Worm (Caenorhabditis elegans) whole organism, L1 larva: Measurements from ENCODE around the gene M03F8.5.

Source experiments
- C16A3.4 ChIP-seq: fragments of 150-350 bp; optimal IDR thresholded peaks from 2 replicates; lab custom pipeline; 2014; ENCODE audit warnings: missing biosample characterization, missing genetic modification characterization
- alr-1 ChIP-seq: fragments of 200-800 bp; sonication (Bioruptor generic); optimal IDR thresholded peaks from 2 replicates; lab custom pipeline; 2018; ENCODE audit warnings: borderline replicate concordance, mild to moderate bottlenecking, missing genetic modification characterization, missing compliant biosample characterization
- ama-1 ChIP-seq: fragments of 150-350 bp; optimal IDR thresholded peaks from 2 replicates; lab custom pipeline; 2014
- blmp-1 ChIP-seq: fragments of 150-350 bp; optimal IDR thresholded peaks from 2 replicates; lab custom pipeline; 2014; ENCODE audit warnings: missing biosample characterization, missing genetic modification characterization
- ceh-88 ChIP-seq: fragments of 200-800 bp; sonication (Bioruptor generic); IDR thresholded peaks from 2 replicates; pipeline ENCODE4 v1.3.6; 2022; ENCODE audit warnings: missing genetic modification characterization, missing compliant biosample characterization
- ceh-90 ChIP-seq: sonication (generic microtip); optimal IDR thresholded peaks from 2 replicates; lab custom pipeline; 2016; ENCODE audit warnings: missing genetic modification characterization, missing compliant biosample characterization
- ces-1 ChIP-seq: fragments of 150-350 bp; optimal IDR thresholded peaks from 2 replicates; lab custom pipeline; 2014; ENCODE audit warnings: missing biosample characterization, missing genetic modification reagents, missing genetic modification characterization
- dpl-1 ChIP-seq, 3 experiments: fragments of 150-350 bp in 2 of 3; sonication (generic microtip) in 1 of 3; optimal IDR thresholded peaks; 2 replicates each; lab custom pipeline; 2014 to 2017; ENCODE audit warnings: missing biosample characterization in 3 of 3, missing genetic modification characterization in 3 of 3, missing genetic modification reagents in 3 of 3
- dsc-1 ChIP-seq: sonication (generic microtip); optimal IDR thresholded peaks from 2 replicates; lab custom pipeline; 2016; ENCODE audit warnings: mild to moderate bottlenecking, missing genetic modification characterization, missing compliant biosample characterization
- efl-1 ChIP-seq, 4 experiments: fragments of 150-350 bp; optimal IDR thresholded peaks in 3 of 4; peaks in 1 of 4; 1 replicate in 1 of 4; 2 replicates in 3 of 4; lab custom pipeline; 2014; ENCODE audit warnings: missing biosample characterization in 2 of 4, missing genetic modification characterization in 2 of 4, missing genetic modification reagents in 2 of 4
- efl-3 ChIP-seq: fragments of 200-800 bp; sonication (Bioruptor generic); optimal IDR thresholded peaks from 2 replicates; lab custom pipeline; 2018; ENCODE audit warnings: mild to moderate bottlenecking, missing genetic modification characterization, missing compliant biosample characterization
- egl-13 ChIP-seq: sonication (generic microtip); optimal IDR thresholded peaks from 2 replicates; lab custom pipeline; 2016; ENCODE audit warnings: missing genotype, missing genetic modification reagents, missing genetic modification characterization, missing compliant biosample characterization
- elt-2 ChIP-seq: sonication (generic microtip); optimal IDR thresholded peaks from 2 replicates; lab custom pipeline; 2016; ENCODE audit warnings: missing genetic modification characterization, mild to moderate bottlenecking, inconsistent platforms, missing compliant biosample characterization, missing genetic modification reagents
- elt-3 ChIP-seq, 6 experiments: fragments of 150-350 bp in 1 of 6; sonication (generic microtip); optimal IDR thresholded peaks; 2 replicates each; lab custom pipeline; 2017 to 2018; ENCODE audit warnings: missing biosample characterization in 6 of 6, missing genetic modification characterization in 6 of 6, inconsistent platforms in 1 of 6
- fkh-8 ChIP-seq: sonication (generic microtip); optimal IDR thresholded peaks from 2 replicates; lab custom pipeline; 2016; ENCODE audit warnings: mild to moderate bottlenecking, missing genetic modification characterization, missing compliant biosample characterization
- lin-13 ChIP-seq: fragments of 150-350 bp; optimal IDR thresholded peaks from 2 replicates; lab custom pipeline; 2014; ENCODE audit warnings: missing biosample characterization, missing genetic modification reagents, missing genetic modification characterization
- lin-15B ChIP-seq: fragments of 150-350 bp; sonication (generic microtip); optimal IDR thresholded peaks from 3 replicates; lab custom pipeline; 2014; ENCODE audit warnings: missing biosample characterization, missing genetic modification characterization
- mab-9 ChIP-seq: fragments of 200-800 bp; sonication (Bioruptor generic); IDR thresholded peaks from 2 replicates; pipeline ENCODE4 v1.3.6; 2022; ENCODE audit warnings: missing genetic modification reagents, missing genetic modification characterization, missing compliant biosample characterization
- mdl-1 ChIP-seq, 2 experiments: fragments of 150-350 bp; optimal IDR thresholded peaks; 2 replicates each; lab custom pipeline; 2014 to 2017; ENCODE audit warnings: missing biosample characterization in 2 of 2, missing genetic modification characterization in 2 of 2, inconsistent platforms in 1 of 2
- nhr-11 ChIP-seq: fragments of 150-350 bp; optimal IDR thresholded peaks from 2 replicates; lab custom pipeline; 2014; ENCODE audit warnings: missing biosample characterization, missing genetic modification characterization
- nhr-20 ChIP-seq: sonication (generic microtip); optimal IDR thresholded peaks from 2 replicates; lab custom pipeline; 2016; ENCODE audit warnings: mild to moderate bottlenecking, missing genetic modification characterization, missing compliant biosample characterization
- nhr-28 ChIP-seq: fragments of 150-350 bp; optimal IDR thresholded peaks from 2 replicates; lab custom pipeline; 2014; ENCODE audit warnings: missing biosample characterization, missing genetic modification characterization
- nhr-47 ChIP-seq: sonication (generic microtip); optimal IDR thresholded peaks from 2 replicates; lab custom pipeline; 2016; ENCODE audit warnings: mild to moderate bottlenecking, missing genetic modification characterization, moderate library complexity, missing compliant biosample characterization
- nhr-71 ChIP-seq: sonication (generic microtip); optimal IDR thresholded peaks from 2 replicates; lab custom pipeline; 2016; ENCODE audit warnings: mild to moderate bottlenecking, missing genetic modification characterization, moderate library complexity, missing compliant biosample characterization
- pag-3 ChIP-seq: sonication (generic microtip); optimal IDR thresholded peaks from 2 replicates; lab custom pipeline; 2017; ENCODE audit warnings: missing genetic modification characterization, mild to moderate bottlenecking, missing compliant biosample characterization, antibody characterized with exemption, borderline replicate concordance; ENCODE audit not compliant: insufficient read depth
- pax-3 ChIP-seq: fragments of 200-800 bp; sonication (Bioruptor generic); optimal IDR thresholded peaks from 2 replicates; lab custom pipeline; 2018; ENCODE audit warnings: mild to moderate bottlenecking, missing genetic modification characterization, moderate library complexity, missing compliant biosample characterization
- pqm-1 ChIP-seq: sonication (generic microtip); optimal IDR thresholded peaks from 3 replicates; lab custom pipeline; 2017; ENCODE audit warnings: missing biosample characterization, missing genetic modification characterization
- rnt-1 ChIP-seq: sonication (generic microtip); optimal IDR thresholded peaks from 2 replicates; lab custom pipeline; 2016; ENCODE audit warnings: mild to moderate bottlenecking, missing genetic modification characterization, moderate library complexity, missing compliant biosample characterization
- skn-1 ChIP-seq: fragments of 150-350 bp; optimal IDR thresholded peaks from 2 replicates; lab custom pipeline; 2014; ENCODE audit warnings: missing biosample characterization, missing genetic modification characterization
- swsn-7 ChIP-seq: sonication (generic microtip); optimal IDR thresholded peaks from 2 replicates; lab custom pipeline; 2016; ENCODE audit warnings: missing genetic modification characterization, missing compliant biosample characterization
- tbx-2 ChIP-seq: sonication (generic microtip); optimal IDR thresholded peaks from 2 replicates; lab custom pipeline; 2016; ENCODE audit warnings: missing genetic modification characterization, missing compliant biosample characterization
- unc-62 ChIP-seq: fragments of 150-350 bp; optimal IDR thresholded peaks from 2 replicates; lab custom pipeline; 2014; ENCODE audit warnings: missing biosample characterization, missing genetic modification reagents, missing genetic modification characterization
- unc-86 ChIP-seq: sonication (generic microtip); optimal IDR thresholded peaks from 2 replicates; lab custom pipeline; 2016; ENCODE audit warnings: missing genetic modification characterization, missing compliant biosample characterization
- zip-4 ChIP-seq: fragments of 200-800 bp; sonication (Bioruptor generic); optimal IDR thresholded peaks from 2 replicates; lab custom pipeline; 2018; ENCODE audit warnings: mild to moderate bottlenecking, missing genetic modification characterization, moderate library complexity, missing compliant biosample characterization
- ztf-11 ChIP-seq, 2 experiments: sonication (generic microtip); optimal IDR thresholded peaks; 2 replicates each; lab custom pipeline; 2016 to 2017; ENCODE audit warnings: missing genetic modification characterization in 2 of 2, missing biosample characterization in 1 of 2, missing compliant biosample characterization in 1 of 2
- ztf-4 ChIP-seq: fragments of 150-350 bp; optimal IDR thresholded peaks from 2 replicates; lab custom pipeline; 2014; ENCODE audit warnings: missing biosample characterization, missing genetic modification characterization

M03F8.5 gene

ce11 chrV:5930588-5930987, 6.0 kb downstream of the M03F8.5 start, which contains the start of gene galt-1:
TSS of gene galt-1 (plus strand) at chrV:5930905.
- no peak for TF ChIP-seq dpl-1 (GFP tag; optimal IDR thresholded peaks at IDR 0.05; lab: Kevin White, UChicago)
- no peak for TF ChIP-seq pag-3
- TF ChIP-seq elt-2 (tag; lab: Kevin White, UChicago) = peak; percentile 37
- TF ChIP-seq ceh-88 (GFP tag; lab: Robert Waterston, UW) = no peak

- no peak for TF ChIP-seq alr-1 (tag; lab: Kevin White, UChicago)
- TF ChIP-seq mdl-1 (tag; optimal IDR thresholded peaks at IDR 0.05; lab: Kevin White, UChicago) = no peak
- TF ChIP-seq swsn-7 (tag; lab: Kevin White, UChicago) = no peak
- TF ChIP-seq efl-1 (optimal IDR thresholded peaks at IDR 0.05; lab: Kevin White, UChicago) = no peak
- TF ChIP-seq efl-1 (GFP tag; optimal IDR thresholded peaks at IDR 0.05 in 1 of 2; lab: Kevin White, UChicago) = peak in 1 of 2 experiments; percentile 89
- TF ChIP-seq, all 84 proteins: peak for 1
Measured at ce11 chrV:5928006-5928405, 8.6 kb downstream of the M03F8.5 start.

DNA sequence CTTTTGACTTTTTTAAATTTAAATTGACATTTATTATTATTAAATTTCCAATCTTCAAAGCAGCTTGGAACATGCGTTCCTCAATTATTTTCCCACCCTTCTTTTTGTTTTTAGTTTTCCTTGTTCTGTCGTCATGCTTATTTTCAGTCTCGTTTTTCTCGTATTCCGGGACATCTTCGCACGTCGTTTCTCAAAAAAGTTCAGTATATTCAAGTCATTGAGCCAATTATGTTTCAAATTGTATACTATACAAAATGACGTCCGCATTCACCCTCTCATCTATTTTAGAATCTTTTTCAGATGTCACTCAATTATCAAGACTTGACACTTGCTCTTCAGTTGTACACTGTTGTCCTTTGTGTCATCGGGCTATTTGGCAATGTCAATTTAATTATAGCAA, 9.2 kb downstream of the M03F8.5 start, which contains the start of gene srsx-17:
srsx-17 (plus strand) TSS at position 301 of the 400 bp plus-strand sequence.
- TF ChIP-seq efl-1 (optimal IDR thresholded peaks at IDR 0.05; lab: Kevin White, UChicago) (no peak), efl-1 (GFP tag; optimal IDR thresholded peaks at IDR 0.05 in 1 of 2; lab: Kevin White, UChicago) (peak in 1 of 2 experiments; percentile 18), ceh-90 (tag; lab: Kevin White, UChicago) (no peak)

DNA sequence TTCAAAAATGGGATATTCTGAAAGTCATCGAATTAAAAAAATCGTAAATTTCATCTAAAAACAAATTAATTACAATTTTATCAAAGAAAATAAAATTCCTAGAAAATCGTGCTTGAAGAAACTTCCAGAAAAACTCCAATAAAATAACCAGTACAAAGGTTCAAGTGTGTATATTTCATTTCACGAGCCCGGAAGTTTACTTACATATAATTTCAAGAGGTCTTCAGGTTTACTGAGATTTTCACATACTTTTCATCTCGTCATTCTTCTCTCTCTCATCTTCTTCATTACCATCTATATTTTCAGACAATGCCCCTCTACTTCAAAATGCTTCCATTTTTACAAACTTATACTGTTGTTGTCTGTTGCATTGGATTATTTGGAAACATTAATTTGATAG, 14.4 kb downstream of the M03F8.5 start, which contains the start of gene srsx-18:
srsx-18 (plus strand) TSS at position 301 of the 400 bp plus-strand sequence.
- TF ChIP-seq lin-13 (GFP tag; lab: Kevin White, UChicago) (no peak), efl-1 (optimal IDR thresholded peaks at IDR 0.05; lab: Kevin White, UChicago) (no peak), efl-1 (GFP tag; optimal IDR thresholded peaks at IDR 0.05 in 1 of 2; lab: Kevin White, UChicago) (peak in 1 of 2 experiments; percentile 70)

DNA sequence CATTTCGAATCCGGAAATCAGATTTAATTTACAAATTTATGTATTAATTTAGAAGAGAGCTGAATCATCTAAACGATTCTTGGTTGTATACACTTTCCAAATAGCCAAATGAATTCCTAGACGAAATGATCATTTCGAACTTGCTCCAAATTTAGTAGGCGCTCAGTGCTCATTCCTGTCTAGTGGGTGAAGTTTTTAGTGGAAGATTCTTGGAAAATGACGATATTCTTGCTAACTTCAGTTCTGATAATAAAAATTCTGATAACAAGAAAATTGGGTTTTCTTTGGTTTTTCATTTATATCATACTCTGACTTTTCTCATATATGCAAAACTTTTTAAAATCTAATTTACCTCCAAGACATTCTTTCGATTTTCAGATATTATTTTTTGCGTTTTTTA, 14.8 kb downstream of the M03F8.5 start:
- TF ChIP-seq rnt-1 (tag; lab: Kevin White, UChicago) = no peak
- no peak for TF ChIP-seq efl-3 (GFP tag; lab: Kevin White, UChicago)
- no peak for TF ChIP-seq pqm-1 (tag; lab: Kevin White, UChicago)
- no peak for TF ChIP-seq ceh-90 (tag; lab: Kevin White, UChicago)
- no peak for TF ChIP-seq alr-1 (tag; lab: Kevin White, UChicago)
- no peak for TF ChIP-seq lin-15B
- TF ChIP-seq ceh-88 (GFP tag; lab: Robert Waterston, UW) = no peak
- TF ChIP-seq nhr-28 (tag; lab: Kevin White, UChicago) = no peak
- no peak for TF ChIP-seq skn-1 (tag; lab: Kevin White, UChicago)
- no peak for TF ChIP-seq mab-9 (GFP tag; lab: Robert Waterston, UW)
- no peak for TF ChIP-seq efl-1 (optimal IDR thresholded peaks at IDR 0.05; lab: Kevin White, UChicago)
- TF ChIP-seq efl-1 (GFP tag; optimal IDR thresholded peaks at IDR 0.05 in 1 of 2; lab: Kevin White, UChicago) = no peak
- TF ChIP-seq elt-3 (tag; optimal IDR thresholded peaks at IDR 0.05; lab: Kevin White, UChicago) = no peak
- no peak for TF ChIP-seq unc-62 (GFP tag; lab: Kevin White, UChicago)
- no peak for TF ChIP-seq ztf-11 (tag; optimal IDR thresholded peaks at IDR 0.05; lab: Kevin White, UChicago)
- no peak for TF ChIP-seq zip-4 (GFP tag; lab: Kevin White, UChicago)
- TF ChIP-seq egl-13 (tag; lab: Kevin White, UChicago) = no peak
- TF ChIP-seq ztf-4 (tag; lab: Kevin White, UChicago) = no peak
- peak; percentile 63 for TF ChIP-seq nhr-47 (tag; lab: Kevin White, UChicago)
- no peak for TF ChIP-seq nhr-20 (tag; lab: Kevin White, UChicago)
- TF ChIP-seq pax-3 (tag; lab: Kevin White, UChicago) = no peak
- no peak for TF ChIP-seq C16A3.4 (tag; lab: Kevin White, UChicago)
- no peak for TF ChIP-seq tbx-2 (tag; lab: Kevin White, UChicago)
- TF ChIP-seq fkh-8 = peak; percentile 38
- no peak for TF ChIP-seq unc-86 (tag; lab: Kevin White, UChicago)
- peak; percentile 75 for TF ChIP-seq dsc-1 (tag; lab: Kevin White, UChicago)
- no peak for TF ChIP-seq nhr-11 (tag; lab: Kevin White, UChicago)
- TF ChIP-seq nhr-71 = peak; percentile 47
- TF ChIP-seq ces-1 = no peak
- no peak for TF ChIP-seq ama-1 (lab: Kevin White, UChicago)
- no peak for TF ChIP-seq blmp-1 (tag; lab: Kevin White, UChicago)
